Worm (Caenorhabditis elegans): ENCODE measurements around the gene nlp-63.

Gene nlp-63

ce11 chrII:10132818-10133217 lies 22.4 kb upstream of the nlp-63 start:
- TF ChIP-seq akir-1 (GFP tag; optimal IDR thresholded peaks at IDR 0.05) (no peak), F37B4.10 (GFP tag; IDR thresholded peaks at IDR 0.05) (no peak), hlh-26 (GFP tag; conservative IDR thresholded peaks at IDR 0.05) (no peak), unc-62 (GFP tag; optimal IDR thresholded peaks at IDR 0.05) (no peak), B0035.1 (tag; optimal IDR thresholded peaks at IDR 0.05) (no peak), ztf-28 (GFP tag; IDR thresholded peaks at IDR 0.05) (no peak), D2030.7 (GFP tag; IDR thresholded peaks at IDR 0.05) (no peak), dox-1 (GFP tag; IDR thresholded peaks at IDR 0.05) (no peak), B0336.3 (GFP tag; IDR thresholded peaks at IDR 0.05) (no peak), atf-7 (tag; optimal IDR thresholded peaks at IDR 0.05) (no peak), nfyb-1 (GFP tag; IDR thresholded peaks at IDR 0.05) (no peak)

- TF ChIP-seq nhr-27 (tag; optimal IDR thresholded peaks at IDR 0.05): no peak
- peak; percentile 87 for TF ChIP-seq nhr-80 (tag; optimal IDR thresholded peaks at IDR 0.05)
Measured at ce11 chrII:10134285-10134995, 20.8 kb upstream of the nlp-63 start, which contains the start of gene F27E5.9. Gene F27E5.9 (plus strand): TSS chrII:10134945.

- TF ChIP-seq D2030.7 (GFP tag; IDR thresholded peaks at IDR 0.05) (no peak), lsy-27 (tag; optimal IDR thresholded peaks at IDR 0.05; ENCODE audit: borderline replicate concordance, insufficient read depth) (no peak), lag-1 (GFP tag; IDR thresholded peaks at IDR 0.05) (no peak), dox-1 (GFP tag; IDR thresholded peaks at IDR 0.05) (no peak), lir-1 (GFP tag; conservative IDR thresholded peaks at IDR 0.05) (no peak), K11D2.4 (GFP tag; IDR thresholded peaks at IDR 0.05) (no peak), tbx-9 (tag; optimal IDR thresholded peaks at IDR 0.05; ENCODE audit: borderline replicate concordance) (no peak), nhr-90 (tag; optimal IDR thresholded peaks at IDR 0.05) (no peak), mxl-1 (tag; optimal IDR thresholded peaks at IDR 0.05) (no peak), F55B11.4 (tag; optimal IDR thresholded peaks at IDR 0.05; ENCODE audit: borderline replicate concordance, insufficient read depth) (no peak), madf-10 (tag; optimal IDR thresholded peaks at IDR 0.05) (no peak), Y67H2A.10 (GFP tag; conservative IDR thresholded peaks at IDR 0.05) (no peak), ztf-3 (GFP tag; optimal IDR thresholded peaks at IDR 0.05) (no peak), T07F8.4 (tag; optimal IDR thresholded peaks at IDR 0.05) (no peak)
Measured at ce11 chrII:10136771-10137170, 18.4 kb upstream of the nlp-63 start.

ce11 chrII:10137358-10137757 lies 17.8 kb upstream of the nlp-63 start, which contains the start of gene phg-1:
Gene phg-1 (plus strand): TSS chrII:10137658.
- TF ChIP-seq attf-3 (GFP tag; conservative IDR thresholded peaks at IDR 0.05): no peak
- TF ChIP-seq hlh-12 (tag; optimal IDR thresholded peaks at IDR 0.05): no peak
- no peak for TF ChIP-seq nhr-179 (tag; optimal IDR thresholded peaks at IDR 0.05)
- TF ChIP-seq ztf-3 (GFP tag; optimal IDR thresholded peaks at IDR 0.05): no peak
- no peak for TF ChIP-seq F57A8.1 (GFP tag; optimal IDR thresholded peaks at IDR 0.05)
- no peak for TF ChIP-seq mel-28 (tag; optimal IDR thresholded peaks at IDR 0.05; ENCODE audit: borderline replicate concordance)
- TF ChIP-seq F22D6.2 (tag; optimal IDR thresholded peaks at IDR 0.05): no peak
- no peak for TF ChIP-seq him-1 (tag; optimal IDR thresholded peaks at IDR 0.05)
- TF ChIP-seq egl-18 (GFP tag; IDR thresholded peaks at IDR 0.05): no peak

Data from whole organism, young adult.